Fruit fly (Drosophila melanogaster) whole organism, embryonic: ENCODE results near the gene CG13114.

Source experiments
- Atf6 ChIP-seq: fragments of 200-800 bp; sonication (Bioruptor generic); IDR thresholded peaks from 2 replicates; pipeline ENCODE4 v1.3.6; 2022; ENCODE audit warnings: missing biosample characterization, missing genetic modification characterization
- CG1024 ChIP-seq: fragments of 200-800 bp; sonication (Bioruptor generic); IDR thresholded peaks from 2 replicates; pipeline ENCODE4 v1.3.6; 2022; ENCODE audit warnings: missing biosample characterization, missing genetic modification characterization
- CG10267 ChIP-seq: fragments of 200-800 bp; sonication (Bioruptor generic); optimal IDR thresholded peaks from 2 replicates; lab custom pipeline; 2018; ENCODE audit warnings: missing biosample characterization, mild to moderate bottlenecking, missing genetic modification characterization, moderate library complexity
- CG10462 ChIP-seq: fragments of 200-800 bp; sonication (Bioruptor generic); optimal IDR thresholded peaks from 2 replicates; lab custom pipeline; 2016; ENCODE audit warnings: missing biosample characterization, missing genetic modification characterization
- CG11247 ChIP-seq: fragments of 200-800 bp; sonication (Bioruptor generic); IDR thresholded peaks from 2 replicates; pipeline ENCODE4 v1.3.6; 2022; ENCODE audit warnings: missing biosample characterization, missing genetic modification characterization
- CG12219 ChIP-seq: fragments of 200-800 bp; sonication (Bioruptor generic); optimal IDR thresholded peaks from 3 replicates; lab custom pipeline; 2018; ENCODE audit warnings: missing biosample characterization, mild to moderate bottlenecking, missing genetic modification characterization
- CG12236 ChIP-seq: fragments of 200-800 bp; sonication (Bioruptor generic); optimal IDR thresholded peaks from 2 replicates; lab custom pipeline; 2016; ENCODE audit warnings: missing biosample characterization, missing genetic modification characterization
- CG13123 ChIP-seq: fragments of 200-800 bp; sonication (Bioruptor generic); optimal IDR thresholded peaks from 2 replicates; lab custom pipeline; 2016; ENCODE audit warnings: missing biosample characterization, missing genetic modification characterization
- CG13424 ChIP-seq: fragments of 200-800 bp; sonication (Bioruptor generic); optimal IDR thresholded peaks from 2 replicates; lab custom pipeline; 2019; ENCODE audit warnings: missing biosample characterization, mild to moderate bottlenecking, missing genetic modification characterization, moderate library complexity
- CG13775 ChIP-seq: fragments of 200-800 bp; sonication (Bioruptor generic); optimal IDR thresholded peaks from 3 replicates; lab custom pipeline; 2017; ENCODE audit warnings: missing biosample characterization, mild to moderate bottlenecking, missing genetic modification characterization
- CG14014 ChIP-seq: fragments of 200-800 bp; sonication (Bioruptor generic); IDR thresholded peaks from 2 replicates; pipeline ENCODE4 v1.3.6; 2022; ENCODE audit warnings: missing biosample characterization, missing genetic modification characterization
- CG14441 ChIP-seq: fragments of 200-800 bp; sonication (Bioruptor generic); IDR thresholded peaks from 2 replicates; pipeline ENCODE4 v1.3.6; 2022; ENCODE audit warnings: missing biosample characterization, missing genetic modification characterization
- CG1603 ChIP-seq: fragments of 200-800 bp; sonication (Bioruptor generic); optimal IDR thresholded peaks from 2 replicates; lab custom pipeline; 2019; ENCODE audit warnings: missing biosample characterization, mild to moderate bottlenecking, missing genetic modification characterization, moderate library complexity
- CG16779 ChIP-seq: fragments of 200-800 bp; sonication (Bioruptor generic); IDR thresholded peaks from 2 replicates; pipeline ENCODE4 v1.3.6; 2022; ENCODE audit warnings: missing biosample characterization, missing genetic modification characterization
- CG16863 ChIP-seq: fragments of 200-800 bp; sonication (Bioruptor generic); optimal IDR thresholded peaks from 3 replicates; lab custom pipeline; 2016; ENCODE audit warnings: missing biosample characterization, missing genetic modification characterization
- CG18011 ChIP-seq: fragments of 200-800 bp; sonication (Bioruptor generic); optimal IDR thresholded peaks from 2 replicates; lab custom pipeline; 2017; ENCODE audit warnings: missing biosample characterization, missing genetic modification characterization, mild to moderate bottlenecking, moderate library complexity, missing genotype
- CG18262 ChIP-seq: fragments of 200-800 bp; optimal IDR thresholded peaks from 3 replicates; lab custom pipeline; 2019; ENCODE audit warnings: missing biosample characterization, mild to moderate bottlenecking, missing genetic modification characterization, moderate library complexity
- CG33557 ChIP-seq: fragments of 200-800 bp; sonication (Bioruptor generic); optimal IDR thresholded peaks from 2 replicates; lab custom pipeline; 2019; ENCODE audit warnings: missing biosample characterization, mild to moderate bottlenecking, missing genetic modification characterization, moderate library complexity
- CG6689 ChIP-seq: fragments of 200-800 bp; sonication (Bioruptor generic); IDR thresholded peaks from 2 replicates; pipeline ENCODE4 v1.3.6; 2022; ENCODE audit warnings: missing biosample characterization, missing genetic modification characterization
- CG7963 ChIP-seq: fragments of 200-800 bp; sonication (Bioruptor generic); IDR thresholded peaks from 3 replicates; pipeline ENCODE4 v1.3.6; 2022; ENCODE audit warnings: missing biosample characterization, missing genetic modification characterization; ENCODE audit not compliant: partially characterized antibody
- CG8944 ChIP-seq: fragments of 200-800 bp; sonication (Bioruptor generic); optimal IDR thresholded peaks from 3 replicates; lab custom pipeline; 2016; ENCODE audit warnings: missing biosample characterization, missing genetic modification characterization
- Dbx ChIP-seq: fragments of 200-800 bp; sonication (Bioruptor generic); IDR thresholded peaks from 3 replicates; pipeline ENCODE4 v1.3.6; 2022; ENCODE audit warnings: missing biosample characterization, missing genetic modification characterization
- Dfd ChIP-seq, 2 experiments: fragments of >200 bp; optimal IDR thresholded peaks; 2 replicates each; lab custom pipeline; 2017; ENCODE audit warnings: missing biosample characterization in 2 of 2, missing genetic modification characterization in 2 of 2
- HLH54F ChIP-seq: fragments of 200-800 bp; sonication (Bioruptor generic); optimal IDR thresholded peaks from 3 replicates; lab custom pipeline; 2016; ENCODE audit warnings: missing biosample characterization, missing genetic modification characterization
- Hr3 ChIP-seq: fragments of 200-800 bp; sonication (Bioruptor generic); optimal IDR thresholded peaks from 3 replicates; lab custom pipeline; 2016; ENCODE audit warnings: missing biosample characterization, missing genetic modification characterization
- Hsf ChIP-seq: fragments of 200-800 bp; sonication (Bioruptor generic); optimal IDR thresholded peaks from 3 replicates; lab custom pipeline; 2016; ENCODE audit warnings: missing biosample characterization, missing genetic modification characterization
- Mad ChIP-seq: fragments of 200-800 bp; sonication (Bioruptor generic); optimal IDR thresholded peaks from 2 replicates; lab custom pipeline; 2016; ENCODE audit warnings: missing biosample characterization, missing genetic modification characterization
- Mrtf ChIP-seq: fragments of 200-800 bp; sonication (Bioruptor generic); IDR thresholded peaks from 3 replicates; pipeline ENCODE4 v1.3.6; 2022; ENCODE audit warnings: missing biosample characterization, missing genetic modification characterization
- Oaz ChIP-seq: fragments of 200-800 bp; sonication (Bioruptor generic); IDR thresholded peaks from 2 replicates; pipeline ENCODE4 v1.3.6; 2022; ENCODE audit warnings: missing biosample characterization, missing genetic modification characterization
- Sry-δ ChIP-seq: fragments of 200-800 bp; sonication (Bioruptor generic); optimal IDR thresholded peaks from 2 replicates; lab custom pipeline; 2016; ENCODE audit warnings: missing biosample characterization, missing genetic modification characterization
- ac ChIP-seq: fragments of 200-800 bp; sonication (Bioruptor generic); optimal IDR thresholded peaks from 3 replicates; lab custom pipeline; 2017; ENCODE audit warnings: missing biosample characterization, mild to moderate bottlenecking, missing genetic modification characterization
- bigmax ChIP-seq: fragments of 200-800 bp; sonication (Bioruptor generic); optimal IDR thresholded peaks from 2 replicates; lab custom pipeline; 2018; ENCODE audit warnings: missing biosample characterization, mild to moderate bottlenecking, missing genetic modification characterization
- caup ChIP-seq: fragments of 200-800 bp; sonication (Bioruptor generic); optimal IDR thresholded peaks from 3 replicates; lab custom pipeline; 2017; ENCODE audit warnings: missing biosample characterization, mild to moderate bottlenecking, missing genetic modification characterization, moderate library complexity; ENCODE audit not compliant: severe bottlenecking
- chn ChIP-seq: fragments of 200-800 bp; sonication (Bioruptor generic); optimal IDR thresholded peaks from 2 replicates; lab custom pipeline; 2016; ENCODE audit warnings: missing biosample characterization, missing genetic modification characterization
- dan ChIP-seq: fragments of 200-800 bp; sonication (Bioruptor generic); IDR thresholded peaks from 2 replicates; pipeline ENCODE4 v1.3.6; 2022; ENCODE audit warnings: missing biosample characterization, missing genetic modification characterization
- disco-r ChIP-seq: fragments of 200-800 bp; sonication (Bioruptor generic); optimal IDR thresholded peaks from 2 replicates; lab custom pipeline; 2016; ENCODE audit warnings: missing biosample characterization, missing genetic modification characterization
- dpn ChIP-seq, 2 experiments: fragments of 200-800 bp; sonication (Bioruptor generic); optimal IDR thresholded peaks; 3 replicates each; lab custom pipeline; 2016; ENCODE audit warnings: missing biosample characterization in 2 of 2, missing genetic modification characterization in 2 of 2
- emc ChIP-seq: fragments of 200-800 bp; sonication (Bioruptor generic); optimal IDR thresholded peaks from 2 replicates; lab custom pipeline; 2016; ENCODE audit warnings: missing biosample characterization, missing genetic modification characterization
- mam ChIP-seq: fragments of 200-800 bp; sonication (Bioruptor generic); optimal IDR thresholded peaks from 3 replicates; lab custom pipeline; 2016; ENCODE audit warnings: missing biosample characterization, missing genetic modification characterization
- mirr ChIP-seq: fragments of 200-800 bp; sonication (Bioruptor generic); optimal IDR thresholded peaks from 3 replicates; lab custom pipeline; 2018; ENCODE audit warnings: missing biosample characterization, mild to moderate bottlenecking, missing genetic modification characterization
- pho ChIP-seq: fragments of 200-800 bp; sonication (Bioruptor generic); optimal IDR thresholded peaks from 2 replicates; lab custom pipeline; 2016; ENCODE audit warnings: missing biosample characterization, missing genetic modification characterization
- ranshi ChIP-seq: fragments of 200-800 bp; sonication (Bioruptor generic); IDR thresholded peaks from 2 replicates; pipeline ENCODE4 v1.3.6; 2022; ENCODE audit warnings: missing biosample characterization, missing genetic modification characterization
- repo ChIP-seq: fragments of 200-800 bp; sonication (Bioruptor generic); optimal IDR thresholded peaks from 2 replicates; lab custom pipeline; 2016; ENCODE audit warnings: missing biosample characterization, missing genetic modification characterization
- schlank ChIP-seq: fragments of 200-800 bp; sonication (Bioruptor generic); optimal IDR thresholded peaks from 2 replicates; lab custom pipeline; 2018; ENCODE audit warnings: missing biosample characterization, mild to moderate bottlenecking, missing genetic modification characterization
- sob ChIP-seq: fragments of 200-800 bp; sonication (Bioruptor generic); IDR thresholded peaks from 2 replicates; pipeline ENCODE4 v1.3.6; 2022; ENCODE audit warnings: missing biosample characterization, missing genetic modification characterization
- sqz ChIP-seq: fragments of 200-800 bp; sonication (Bioruptor generic); optimal IDR thresholded peaks from 3 replicates; lab custom pipeline; 2018; ENCODE audit warnings: missing biosample characterization, mild to moderate bottlenecking, missing genetic modification characterization
- stwl ChIP-seq: fragments of 200-800 bp; sonication (Bioruptor generic); optimal IDR thresholded peaks from 3 replicates; lab custom pipeline; 2018; ENCODE audit warnings: missing biosample characterization, mild to moderate bottlenecking, missing genetic modification characterization, moderate library complexity
- tio ChIP-seq: fragments of 200-800 bp; sonication (Bioruptor generic); optimal IDR thresholded peaks from 2 replicates; lab custom pipeline; 2017; ENCODE audit warnings: missing biosample characterization, missing genetic modification characterization, inconsistent platforms
- ttk ChIP-seq: fragments of 200-800 bp; sonication (Bioruptor generic); IDR thresholded peaks from 2 replicates; pipeline ENCODE4 v2.1.2; 2022; ENCODE audit warnings: missing biosample characterization, missing genetic modification characterization
- usp ChIP-seq: fragments of >200 bp; optimal IDR thresholded peaks from 2 replicates; lab custom pipeline; 2017; ENCODE audit warnings: missing biosample characterization, missing genetic modification characterization
- vvl ChIP-seq: fragments of 200-800 bp; sonication (Bioruptor generic); IDR thresholded peaks from 2 replicates; pipeline ENCODE4 v1.3.6; 2022; ENCODE audit warnings: missing biosample characterization, missing genetic modification characterization

The CG13114 gene

DNA sequence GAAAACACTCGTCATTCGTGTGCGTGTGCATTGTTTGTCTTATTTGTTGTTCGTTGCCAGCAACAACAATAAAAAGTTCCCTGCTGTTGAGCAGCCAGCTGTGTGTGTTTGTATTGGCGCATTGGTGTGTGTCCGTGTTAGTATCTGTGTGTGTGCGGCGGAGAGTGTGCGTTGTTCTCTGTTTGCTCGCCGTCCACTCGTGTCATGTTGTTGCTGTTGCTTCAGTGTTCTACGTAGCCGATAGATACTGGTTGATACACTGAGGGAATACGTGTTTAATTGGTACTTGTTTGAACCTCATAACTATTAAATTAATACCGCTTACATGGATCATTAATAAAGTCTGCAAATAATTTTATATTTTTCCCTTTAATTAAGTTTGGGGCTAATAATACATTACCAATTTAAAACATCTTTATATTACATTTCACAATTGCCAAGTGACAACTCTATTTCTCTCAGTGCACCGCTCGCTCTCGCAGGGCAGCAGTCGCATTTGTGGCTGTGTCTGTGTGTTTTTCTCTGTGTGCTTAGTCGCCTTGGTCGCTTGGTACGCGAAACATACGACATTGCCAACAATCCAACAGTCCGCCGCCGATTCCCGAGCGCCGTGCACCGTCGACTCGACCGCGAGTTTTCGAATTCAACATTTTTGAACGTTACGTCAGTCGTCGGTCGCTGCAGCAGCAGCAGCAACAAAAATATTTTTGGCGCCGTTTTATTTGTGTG, 22.9 kb downstream of the CG13114 start, which contains the start of gene brwl (continued):
- TF ChIP-seq sob (GFP tag; lab: Robert Waterston, UW) (peak; percentile 98), Atf6 (GFP tag; lab: Robert Waterston, UW) (peak; percentile 99), CG13123 (peak; percentile 97), dpn (GFP tag; optimal IDR thresholded peaks at IDR 0.05; lab: Kevin White, UChicago) (peak; percentile 99), Dbx (GFP tag; lab: Robert Waterston, UW) (peak; percentile 98), Mrtf (peak; percentile 98), mirr (peak; percentile 97), CG1603 (peak; percentile 98), bigmax (GFP tag; lab: Kevin White, UChicago) (peak; percentile 76), Sry-δ (peak; percentile 77), tio (GFP tag; lab: Kevin White, UChicago) (peak; percentile 99), CG14441 (GFP tag; lab: Robert Waterston, UW) (peak; percentile 98), ttk (peak; percentile 98), Dfd (GFP tag; optimal IDR thresholded peaks at IDR 0.05; lab: Kevin White, UChicago) (peak in 1 of 2 experiments; percentile 80), emc (GFP tag; lab: Kevin White, UChicago) (peak; percentile 94), caup (GFP tag; lab: Kevin White, UChicago) (peak; percentile 98), ac (peak; percentile 97), usp (GFP tag; lab: Kevin White, UChicago) (no peak), CG33557 (peak; percentile 97), CG11247 (peak; percentile 96), CG8944 (GFP tag; lab: Kevin White, UChicago) (peak; percentile 97), CG10462 (GFP tag; lab: Kevin White, UChicago) (peak; percentile 99), CG6689 (GFP tag; lab: Robert Waterston, UW) (peak; percentile 98), HLH54F (GFP tag; lab: Kevin White, UChicago) (peak; percentile 97), schlank (tag; lab: Kevin White, UChicago) (peak; percentile 92), CG16863 (GFP tag; lab: Kevin White, UChicago) (peak; percentile 98), Mad (GFP tag; lab: Kevin White, UChicago) (peak; percentile 97), CG18011 (GFP tag; lab: Kevin White, UChicago) (peak; percentile 91), CG13424 (tag; lab: Kevin White, UChicago) (peak; percentile 99), dan (GFP tag; lab: Robert Waterston, UW) (peak; percentile 95), CG10267 (tag; lab: Kevin White, UChicago) (peak; percentile 97), Hr3 (GFP tag; lab: Kevin White, UChicago) (peak; percentile 99), CG12219 (GFP tag; lab: Kevin White, UChicago) (peak; percentile 98), repo (GFP tag; lab: Kevin White, UChicago) (peak; percentile 97), mam (peak; percentile 98), chn (GFP tag; lab: Kevin White, UChicago) (peak; percentile 98), disco-r (peak; percentile 96), CG7963 (no peak), vvl (peak; percentile 99), CG1024 (GFP tag; lab: Robert Waterston, UW) (peak; percentile 92), CG13775 (GFP tag; lab: Kevin White, UChicago) (peak; percentile 99), stwl (tag; lab: Kevin White, UChicago) (peak; percentile 72), CG16779 (GFP tag; lab: Robert Waterston, UW) (peak; percentile 95), sqz (GFP tag; lab: Kevin White, UChicago) (peak; percentile 98), CG12236 (GFP tag; lab: Kevin White, UChicago) (peak; percentile 96), Hsf (GFP tag; lab: Kevin White, UChicago) (peak; percentile 99), Oaz (GFP tag; lab: Robert Waterston, UW) (peak; percentile 96), CG18262 (tag; lab: Kevin White, UChicago) (peak; percentile 99), ranshi (peak; percentile 98), pho (GFP tag; lab: Kevin White, UChicago) (peak; percentile 98), CG14014 (peak; percentile 98)
